Worm (Caenorhabditis elegans): ENCODE measurements around the gene sftb-1.

ce11 chrIII:4227363-4227762, 41.7 kb downstream of the sftb-1 start:
- no peak for TF ChIP-seq ama-1 (optimal IDR thresholded peaks at IDR 0.05)
- TF ChIP-seq F13C5.2 (tag; optimal IDR thresholded peaks at IDR 0.05), result no peak
